Worm (Caenorhabditis elegans) whole organism, mixed stage, embryonic: ENCODE measurements around the gene hlh-13.

Experiments
- bed-3 ChIP-seq: fragments of 200-800 bp; sonication (Bioruptor generic); optimal IDR thresholded peaks from 3 replicates; lab custom pipeline; 2018; ENCODE audit warnings: mild to moderate bottlenecking, missing genetic modification characterization, moderate library complexity, missing compliant biosample characterization
- ces-1 ChIP-seq: fragments of 150-350 bp; optimal IDR thresholded peaks from 2 replicates; lab custom pipeline; 2014; ENCODE audit warnings: missing biosample characterization, missing genetic modification reagents, missing genetic modification characterization
- elt-1 ChIP-seq: sonication (generic microtip); optimal IDR thresholded peaks from 2 replicates; lab custom pipeline; 2017; ENCODE audit warnings: missing genetic modification characterization, mild to moderate bottlenecking, missing compliant biosample characterization, antibody characterized with exemption, moderate library complexity, borderline replicate concordance; ENCODE audit not compliant: insufficient read depth
- elt-3 ChIP-seq: fragments of 150-350 bp; optimal IDR thresholded peaks from 2 replicates; lab custom pipeline; 2014; ENCODE audit warnings: missing biosample characterization, missing genetic modification characterization
- lin-32 ChIP-seq: fragments of 200-800 bp; sonication (Bioruptor generic); optimal IDR thresholded peaks from 2 replicates; lab custom pipeline; 2018; ENCODE audit warnings: mild to moderate bottlenecking, missing genetic modification characterization, missing compliant biosample characterization
- lsy-2 ChIP-seq: fragments of 150-350 bp; optimal IDR thresholded peaks from 2 replicates; lab custom pipeline; 2014; ENCODE audit warnings: missing biosample characterization, missing genetic modification characterization
- mab-5 ChIP-seq: fragments of 150-350 bp; optimal IDR thresholded peaks from 2 replicates; lab custom pipeline; 2014; ENCODE audit warnings: missing biosample characterization, missing genetic modification characterization
- nhr-237 ChIP-seq: fragments of 150-350 bp; optimal IDR thresholded peaks from 2 replicates; lab custom pipeline; 2014; ENCODE audit warnings: missing biosample characterization, missing genetic modification characterization
- nhr-76 ChIP-seq: sonication (generic microtip); optimal IDR thresholded peaks from 2 replicates; lab custom pipeline; 2017; ENCODE audit warnings: missing biosample characterization, missing genetic modification characterization
- pha-4 ChIP-seq: fragments of 150-350 bp; optimal IDR thresholded peaks from 2 replicates; lab custom pipeline; 2018; ENCODE audit warnings: missing biosample characterization, missing genetic modification reagents, missing genetic modification characterization
- snpc-4 ChIP-seq: fragments of 150-350 bp; optimal IDR thresholded peaks from 2 replicates; lab custom pipeline; 2014; ENCODE audit warnings: missing biosample characterization, missing genetic modification characterization
- unc-39 ChIP-seq: fragments of 150-350 bp; optimal IDR thresholded peaks from 2 replicates; lab custom pipeline; 2014; ENCODE audit warnings: missing biosample characterization, missing genetic modification characterization
- unc-62 ChIP-seq: fragments of 150-350 bp; optimal IDR thresholded peaks from 2 replicates; lab custom pipeline; 2014; ENCODE audit warnings: missing biosample characterization, missing genetic modification reagents, missing genetic modification characterization
- ztf-11 ChIP-seq: fragments of 150-350 bp; optimal IDR thresholded peaks from 2 replicates; lab custom pipeline; 2014; ENCODE audit warnings: missing biosample characterization, missing genetic modification characterization

ce11 chrX:4284470-4284869, 35.4 kb downstream of the hlh-13 start:
- TF ChIP-seq ztf-11 (tag; lab: Kevin White, UChicago) (no peak), nhr-76 (no peak), pha-4 (tag; lab: Kevin White, UChicago) (no peak), elt-3 (tag; lab: Kevin White, UChicago) (no peak), bed-3 (no peak), nhr-237 (no peak), unc-62 (GFP tag; lab: Kevin White, UChicago) (no peak), unc-39 (tag; lab: Kevin White, UChicago) (no peak), ces-1 (GFP tag; lab: Kevin White, UChicago) (no peak), lsy-2 (tag; lab: Kevin White, UChicago) (no peak), lin-32 (no peak), elt-1 (tag; lab: Kevin White, UChicago) (no peak), snpc-4 (tag; lab: Kevin White, UChicago) (no peak), mab-5 (no peak)
